Fruit fly (Drosophila melanogaster): Measurements from ENCODE around the gene He.

The He gene

DNA sequence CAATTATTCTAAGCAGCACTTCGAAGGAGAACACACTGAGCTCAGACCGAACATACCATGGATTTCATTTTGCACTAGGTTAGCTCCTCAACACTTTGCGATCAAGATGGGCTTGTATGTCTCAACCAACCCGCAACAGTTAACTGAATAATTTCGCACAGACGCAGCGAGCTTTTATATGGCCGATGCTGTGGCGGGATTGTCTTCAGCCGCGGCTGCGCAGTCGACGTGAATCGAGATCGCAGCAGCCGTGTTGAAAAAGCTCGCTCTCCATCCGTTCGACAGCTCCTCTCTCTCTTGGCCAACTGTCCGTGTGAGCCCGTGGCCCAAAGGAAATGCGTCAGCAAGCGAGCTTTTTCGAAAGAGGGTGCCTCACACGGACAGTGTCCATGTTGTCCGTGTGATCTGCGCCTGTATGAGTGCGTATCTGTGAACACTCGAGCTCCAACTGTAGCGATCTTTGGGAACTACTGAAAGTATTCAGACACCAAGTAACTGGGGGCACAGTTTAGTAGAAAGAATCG lies 38.1 kb downstream of the He start, which contains the start of gene Vajk2:
TSS of gene Vajk2 (minus strand) at position 151 of the 524 bp plus-strand sequence.
- peak in 1 of 2 experiments; percentile 9 for TF ChIP-seq Trl (optimal IDR thresholded peaks at IDR 0.05)
- TF ChIP-seq Trl (GFP tag; optimal IDR thresholded peaks at IDR 0.05): no peak
- TF ChIP-seq CG8281 (tag; optimal IDR thresholded peaks at IDR 0.05): no peak
- no peak for TF ChIP-seq CG4424 (GFP tag; optimal IDR thresholded peaks at IDR 0.05)
- no peak for TF ChIP-seq CG30431 (GFP tag; optimal IDR thresholded peaks at IDR 0.05)
- no peak for TF ChIP-seq caup (GFP tag; optimal IDR thresholded peaks at IDR 0.05; ENCODE audit: severe bottlenecking)
- no peak for TF ChIP-seq so (GFP tag; IDR thresholded peaks at IDR 0.05)
- TF ChIP-seq CG10431 (GFP tag; optimal IDR thresholded peaks at IDR 0.05): no peak
- no peak for TF ChIP-seq row (GFP tag; IDR thresholded peaks at IDR 0.05)
- TF ChIP-seq CG10366 (GFP tag; IDR thresholded peaks at IDR 0.05): no peak
- TF ChIP-seq fd3F (GFP tag; optimal IDR thresholded peaks at IDR 0.05): no peak
- TF ChIP-seq CG12236 (GFP tag; optimal IDR thresholded peaks at IDR 0.05): no peak
- TF ChIP-seq lbe (GFP tag; optimal IDR thresholded peaks at IDR 0.05): no peak
- TF ChIP-seq CG5180 (GFP tag; optimal IDR thresholded peaks at IDR 0.05): no peak
- no peak for TF ChIP-seq pzg (GFP tag; optimal IDR thresholded peaks at IDR 0.05)
- no peak for TF ChIP-seq Rfx (GFP tag; IDR thresholded peaks at IDR 0.05)
- TF ChIP-seq chinmo (GFP tag; IDR thresholded peaks at IDR 0.05; ENCODE audit: partially characterized antibody): 0 out of 4 replicates have a peak, but pooled peaks have one; percentile 61
- TF ChIP-seq CG10321 (GFP tag; IDR thresholded peaks at IDR 0.05): no peak
- TF ChIP-seq cg (GFP tag; optimal IDR thresholded peaks at IDR 0.05): peak; percentile 31
- TF ChIP-seq pnt (GFP tag; optimal IDR thresholded peaks at IDR 0.05): no peak
- TF ChIP-seq CG17328 (GFP tag; IDR thresholded peaks at IDR 0.05): no peak
- no peak for TF ChIP-seq GATAe (GFP tag; conservative IDR thresholded peaks at IDR 0.05)
- TF ChIP-seq tup (GFP tag; optimal IDR thresholded peaks at IDR 0.05): no peak
- TF ChIP-seq rib (GFP tag; IDR thresholded peaks at IDR 0.05): no peak
- 0 out of 2 replicates have a peak, but pooled peaks have one; percentile 13 for TF ChIP-seq CG31224 (GFP tag; IDR thresholded peaks at IDR 0.05)
- TF ChIP-seq CG18011 (GFP tag; optimal IDR thresholded peaks at IDR 0.05): no peak
- TF ChIP-seq CG9932 (GFP tag; IDR thresholded peaks at IDR 0.05): no peak
- no peak for TF ChIP-seq Six4 (GFP tag; optimal IDR thresholded peaks at IDR 0.05)
- TF ChIP-seq CG12942 (GFP tag; optimal IDR thresholded peaks at IDR 0.05): no peak
- no peak for TF ChIP-seq CG7963 (GFP tag; IDR thresholded peaks at IDR 0.05; ENCODE audit: partially characterized antibody)
- TF ChIP-seq CG14050 (GFP tag; IDR thresholded peaks at IDR 0.05): no peak
- no peak for TF ChIP-seq CG34224 (GFP tag; IDR thresholded peaks at IDR 0.05; ENCODE audit: partially characterized antibody)
- 0 out of 2 replicates have a peak, but pooled peaks have one; percentile 34 for TF ChIP-seq CG17612 (GFP tag; IDR thresholded peaks at IDR 0.05)
- 0 out of 2 replicates have a peak, but pooled peaks have one; percentile 14 for TF ChIP-seq seq (GFP tag; IDR thresholded peaks at IDR 0.05)
- no peak for TF ChIP-seq ems (GFP tag; optimal IDR thresholded peaks at IDR 0.05)
- no peak for TF ChIP-seq CG4617 (GFP tag; optimal IDR thresholded peaks at IDR 0.05; ENCODE audit: borderline replicate concordance)
- no peak for TF ChIP-seq stwl (tag; optimal IDR thresholded peaks at IDR 0.05)
- peak; percentile 58; the same call in 1 of the 3 replicates for TF ChIP-seq CG6175 (GFP tag; IDR thresholded peaks at IDR 0.05)
- peak; percentile 68 for TF ChIP-seq Adf1 (GFP tag; IDR thresholded peaks at IDR 0.05)
- no peak for TF ChIP-seq CG8359 (GFP tag; optimal IDR thresholded peaks at IDR 0.05; ENCODE audit: borderline replicate concordance)
- no peak for TF ChIP-seq CG6254 (GFP tag; optimal IDR thresholded peaks at IDR 0.05)

dm6 chr2L:13931318-13931717 lies 41.4 kb downstream of the He start, which contains the start of gene CG42711:
TSS of gene CG42711 (minus strand) at chr2L:13931362.
- TF ChIP-seq vfl (GFP tag; optimal IDR thresholded peaks at IDR 0.05): no peak
- peak; percentile 6 for TF ChIP-seq CG11504 (tag; optimal IDR thresholded peaks at IDR 0.05)
- TF ChIP-seq gem (tag; optimal IDR thresholded peaks at IDR 0.05): peak; percentile 23
- TF ChIP-seq CG7786 (GFP tag; optimal IDR thresholded peaks at IDR 0.05): no peak
- peak; percentile 72 for TF ChIP-seq Drgx (GFP tag; IDR thresholded peaks at IDR 0.05)
- TF ChIP-seq CG15073 (GFP tag; optimal IDR thresholded peaks at IDR 0.05): no peak
- peak; percentile 25 for TF ChIP-seq Sox102F (GFP tag; optimal IDR thresholded peaks at IDR 0.05)
- TF ChIP-seq sr (GFP tag; IDR thresholded peaks at IDR 0.05): no peak
- TF ChIP-seq CG9797 (GFP tag; optimal IDR thresholded peaks at IDR 0.05): no peak
- no peak for TF ChIP-seq tap (tag; optimal IDR thresholded peaks at IDR 0.05)
- no peak for TF ChIP-seq seq (GFP tag; IDR thresholded peaks at IDR 0.05)
- TF ChIP-seq CG8388 (GFP tag; optimal IDR thresholded peaks at IDR 0.05): no peak

Data from whole organism, embryonic.